Worm (Caenorhabditis elegans) whole organism, L3 larva: ENCODE data around the gene Y41E3.8.

Experiments
- R02D3.7 ChIP-seq: fragments of 150-350 bp; optimal IDR thresholded peaks from 2 replicates; lab custom pipeline; 2014; ENCODE audit warnings: missing biosample characterization, missing genetic modification characterization
- ZK546.5 ChIP-seq: sonication (generic microtip); optimal IDR thresholded peaks from 2 replicates; lab custom pipeline; 2017; ENCODE audit warnings: missing biosample characterization, missing genetic modification characterization
- aly-2 ChIP-seq: fragments of 150-350 bp; optimal IDR thresholded peaks from 2 replicates; lab custom pipeline; 2014; ENCODE audit warnings: missing biosample characterization, missing genetic modification characterization
- ama-1 ChIP-seq: fragments of 150-350 bp; optimal IDR thresholded peaks from 2 replicates; lab custom pipeline; 2018
- ceh-16 ChIP-seq: sonication (generic microtip); optimal IDR thresholded peaks from 2 replicates; lab custom pipeline; 2017; ENCODE audit warnings: missing biosample characterization, missing genetic modification characterization
- ceh-28 ChIP-seq: fragments of 150-350 bp; optimal IDR thresholded peaks from 2 replicates; lab custom pipeline; 2014; ENCODE audit warnings: missing biosample characterization, missing genetic modification reagents, missing genetic modification characterization
- ceh-82 ChIP-seq: fragments of 150-350 bp; optimal IDR thresholded peaks from 2 replicates; lab custom pipeline; 2014; ENCODE audit warnings: missing biosample characterization, missing genetic modification characterization
- ceh-9 ChIP-seq: sonication (generic microtip); optimal IDR thresholded peaks from 2 replicates; lab custom pipeline; 2018; ENCODE audit warnings: missing biosample characterization, missing genetic modification characterization
- daf-12 ChIP-seq: fragments of 150-350 bp; optimal IDR thresholded peaks from 2 replicates; lab custom pipeline; 2014; ENCODE audit warnings: missing biosample characterization, missing genetic modification reagents, missing genetic modification characterization
- egl-27 ChIP-seq: sonication (generic microtip); optimal IDR thresholded peaks from 4 replicates; lab custom pipeline; 2017; ENCODE audit warnings: missing biosample characterization, missing genetic modification reagents, missing genetic modification characterization
- egl-5 ChIP-seq: fragments of 150-350 bp; optimal IDR thresholded peaks from 2 replicates; lab custom pipeline; 2017; ENCODE audit warnings: missing biosample characterization, missing genetic modification reagents, missing genetic modification characterization, inconsistent platforms
- elt-1 ChIP-seq: fragments of 150-350 bp; optimal IDR thresholded peaks from 2 replicates; lab custom pipeline; 2014; ENCODE audit warnings: missing biosample characterization, missing genetic modification characterization
- elt-2 ChIP-seq: sonication (generic microtip); optimal IDR thresholded peaks from 2 replicates; lab custom pipeline; 2016; ENCODE audit warnings: missing genetic modification reagents, mild to moderate bottlenecking, missing genetic modification characterization, missing compliant biosample characterization
- elt-3 ChIP-seq, 3 experiments: fragments of 150-350 bp in 1 of 3; sonication (generic microtip) in 2 of 3; optimal IDR thresholded peaks; 2 replicates in 2 of 3; 4 replicates in 1 of 3; lab custom pipeline; 2014 to 2017; ENCODE audit warnings: missing biosample characterization in 3 of 3, missing genetic modification characterization in 3 of 3
- eor-1 ChIP-seq, 2 experiments: fragments of 150-350 bp; optimal IDR thresholded peaks; 2 replicates each; lab custom pipeline; 2014 to 2018; ENCODE audit warnings: missing biosample characterization in 2 of 2, missing genetic modification characterization in 2 of 2
- fkh-10 ChIP-seq: sonication (generic microtip); optimal IDR thresholded peaks from 2 replicates; lab custom pipeline; 2017; ENCODE audit warnings: missing biosample characterization, missing genetic modification reagents, missing genetic modification characterization
- fkh-2 ChIP-seq: fragments of 150-350 bp; optimal IDR thresholded peaks from 2 replicates; lab custom pipeline; 2014; ENCODE audit warnings: missing biosample characterization, missing genetic modification reagents, missing genetic modification characterization
- fos-1 ChIP-seq: fragments of 150-350 bp; optimal IDR thresholded peaks from 2 replicates; lab custom pipeline; 2014; ENCODE audit warnings: missing biosample characterization, missing genetic modification characterization
- hmg-11 ChIP-seq: sonication (generic microtip); optimal IDR thresholded peaks from 2 replicates; lab custom pipeline; 2016; ENCODE audit warnings: missing genetic modification characterization, missing compliant biosample characterization
- jun-1 ChIP-seq: fragments of 150-350 bp; optimal IDR thresholded peaks from 2 replicates; lab custom pipeline; 2014; ENCODE audit warnings: missing biosample characterization, missing genetic modification reagents, missing genetic modification characterization
- lin-15B ChIP-seq: fragments of 150-350 bp; optimal IDR thresholded peaks from 2 replicates; lab custom pipeline; 2014; ENCODE audit warnings: missing biosample characterization, missing genetic modification characterization
- lin-39 ChIP-seq: fragments of 150-350 bp; optimal IDR thresholded peaks from 2 replicates; lab custom pipeline; 2018; ENCODE audit warnings: missing biosample characterization, missing genetic modification reagents, missing genetic modification characterization
- lsy-12 ChIP-seq: sonication (generic microtip); optimal IDR thresholded peaks from 2 replicates; lab custom pipeline; 2016; ENCODE audit warnings: mild to moderate bottlenecking, missing genetic modification characterization, missing compliant biosample characterization
- mdl-1 ChIP-seq: fragments of 150-350 bp; optimal IDR thresholded peaks from 2 replicates; lab custom pipeline; 2014; ENCODE audit warnings: missing biosample characterization, missing genetic modification characterization
- mml-1 ChIP-seq: fragments of 150-350 bp; sonication (generic microtip); optimal IDR thresholded peaks from 3 replicates; lab custom pipeline; 2014; ENCODE audit warnings: missing biosample characterization, missing genetic modification characterization
- nfya-1 ChIP-seq: sonication (generic microtip); optimal IDR thresholded peaks from 2 replicates; lab custom pipeline; 2017; ENCODE audit warnings: missing genetic modification characterization, mild to moderate bottlenecking, missing compliant biosample characterization, antibody characterized with exemption, moderate library complexity; ENCODE audit not compliant: insufficient read depth
- nhr-11 ChIP-seq: fragments of 150-350 bp; optimal IDR thresholded peaks from 2 replicates; lab custom pipeline; 2014; ENCODE audit warnings: missing biosample characterization, missing genetic modification characterization
- nhr-12 ChIP-seq: fragments of 150-350 bp; optimal IDR thresholded peaks from 2 replicates; lab custom pipeline; 2014; ENCODE audit warnings: missing biosample characterization, missing genetic modification characterization
- nhr-23 ChIP-seq: fragments of 150-350 bp; optimal IDR thresholded peaks from 2 replicates; lab custom pipeline; 2014; ENCODE audit warnings: missing biosample characterization, missing genetic modification reagents, missing genetic modification characterization
- nhr-237 ChIP-seq: fragments of 150-350 bp; optimal IDR thresholded peaks from 2 replicates; lab custom pipeline; 2014; ENCODE audit warnings: missing biosample characterization, missing genetic modification characterization
- nhr-25 ChIP-seq: sonication (generic microtip); optimal IDR thresholded peaks from 2 replicates; lab custom pipeline; 2017; ENCODE audit warnings: missing biosample characterization, missing genetic modification characterization
- nhr-28 ChIP-seq: fragments of 150-350 bp; optimal IDR thresholded peaks from 2 replicates; lab custom pipeline; 2014; ENCODE audit warnings: missing biosample characterization, missing genetic modification characterization
- nhr-43 ChIP-seq: sonication (generic microtip); optimal IDR thresholded peaks from 2 replicates; lab custom pipeline; 2016; ENCODE audit warnings: mild to moderate bottlenecking, missing genetic modification characterization, missing compliant biosample characterization; ENCODE audit not compliant: poor library complexity, severe bottlenecking
- nhr-67 ChIP-seq: fragments of 150-350 bp; optimal IDR thresholded peaks from 2 replicates; lab custom pipeline; 2014; ENCODE audit warnings: missing biosample characterization, missing genetic modification characterization
- nhr-76 ChIP-seq: fragments of 150-350 bp; sonication (generic microtip); optimal IDR thresholded peaks from 5 replicates; lab custom pipeline; 2014; ENCODE audit warnings: missing biosample characterization, missing genetic modification characterization
- nhr-77 ChIP-seq: fragments of 150-350 bp; optimal IDR thresholded peaks from 2 replicates; lab custom pipeline; 2014; ENCODE audit warnings: missing biosample characterization, missing genetic modification characterization
- pha-4 ChIP-seq: fragments of 150-350 bp; optimal IDR thresholded peaks from 2 replicates; lab custom pipeline; 2014; ENCODE audit warnings: missing biosample characterization, missing genetic modification reagents, missing genetic modification characterization
- pqm-1 ChIP-seq: fragments of 150-350 bp; optimal IDR thresholded peaks from 2 replicates; lab custom pipeline; 2017; ENCODE audit warnings: missing biosample characterization, missing genetic modification characterization, inconsistent platforms
- sea-2 ChIP-seq: fragments of 150-350 bp; sonication (generic microtip); optimal IDR thresholded peaks from 4 replicates; lab custom pipeline; 2014; ENCODE audit warnings: missing biosample characterization, missing genetic modification reagents, missing genetic modification characterization
- skn-1 ChIP-seq: fragments of 150-350 bp; optimal IDR thresholded peaks from 2 replicates; lab custom pipeline; 2014; ENCODE audit warnings: missing biosample characterization, missing genetic modification characterization
- snpc-4 ChIP-seq: fragments of 150-350 bp; optimal IDR thresholded peaks from 2 replicates; lab custom pipeline; 2014; ENCODE audit warnings: missing biosample characterization, missing genetic modification characterization
- tbx-2 ChIP-seq: sonication (generic microtip); optimal IDR thresholded peaks from 2 replicates; lab custom pipeline; 2016; ENCODE audit warnings: mild to moderate bottlenecking, missing genetic modification characterization, missing compliant biosample characterization
- unc-39 ChIP-seq: sonication (generic microtip); optimal IDR thresholded peaks from 4 replicates; lab custom pipeline; 2017; ENCODE audit warnings: missing biosample characterization, missing genetic modification characterization
- unc-62 ChIP-seq: fragments of 150-350 bp; sonication (generic microtip); optimal IDR thresholded peaks from 4 replicates; lab custom pipeline; 2014; ENCODE audit warnings: missing biosample characterization, missing genetic modification reagents, missing genetic modification characterization
- zag-1 ChIP-seq: fragments of 150-350 bp; optimal IDR thresholded peaks from 2 replicates; lab custom pipeline; 2014; ENCODE audit warnings: missing biosample characterization, missing genetic modification characterization
- ztf-11 ChIP-seq: fragments of 150-350 bp; optimal IDR thresholded peaks from 2 replicates; lab custom pipeline; 2014; ENCODE audit warnings: missing biosample characterization, missing genetic modification characterization
- ztf-4 ChIP-seq: fragments of 150-350 bp; optimal IDR thresholded peaks from 2 replicates; lab custom pipeline; 2014; ENCODE audit warnings: missing biosample characterization, missing genetic modification characterization

Y41E3.8 gene

ce11 chrIV:15028891-15029290, at the start of gene Y41E3.8:
Gene Y41E3.8, minus strand, starts transcription at chrIV:15028978.
- TF ChIP-seq ztf-11 (no peak), fkh-10 (no peak), nhr-23 (tag; lab: Kevin White, UChicago) (peak; percentile 46), nhr-67 (tag; lab: Kevin White, UChicago) (no peak), nhr-43 (peak; percentile 28), nhr-12 (no peak), nhr-11 (tag; lab: Kevin White, UChicago) (no peak), sea-2 (GFP tag; lab: Kevin White, UChicago) (no peak), ama-1 (lab: Kevin White, UChicago) (no peak), pqm-1 (no peak), ceh-82 (tag; lab: Kevin White, UChicago) (no peak), elt-3 (tag; optimal IDR thresholded peaks at IDR 0.05; lab: Kevin White, UChicago) (no peak), ceh-16 (no peak), zag-1 (tag; lab: Kevin White, UChicago) (no peak), mml-1 (tag; lab: Kevin White, UChicago) (no peak), egl-27 (tag; lab: Kevin White, UChicago) (no peak), elt-1 (no peak), elt-2 (peak; percentile 22), lin-15B (tag; lab: Kevin White, UChicago) (peak; percentile 45), nhr-77 (tag; lab: Kevin White, UChicago) (no peak), eor-1 (tag; optimal IDR thresholded peaks at IDR 0.05; lab: Kevin White, UChicago) (no peak), tbx-2 (tag; lab: Kevin White, UChicago) (no peak), lsy-12 (tag; lab: Kevin White, UChicago) (no peak), ZK546.5 (tag; lab: Kevin White, UChicago) (no peak), snpc-4 (tag; lab: Kevin White, UChicago) (no peak), skn-1 (no peak), aly-2 (tag; lab: Kevin White, UChicago) (no peak), jun-1 (no peak), ztf-4 (tag; lab: Kevin White, UChicago) (no peak), ceh-9 (no peak), unc-39 (tag; lab: Kevin White, UChicago) (no peak), nhr-76 (no peak), mdl-1 (tag; lab: Kevin White, UChicago) (no peak), ceh-28 (peak; percentile 19), hmg-11 (tag; lab: Kevin White, UChicago) (peak; percentile 40), R02D3.7 (tag; lab: Kevin White, UChicago) (no peak), egl-5 (tag; lab: Kevin White, UChicago) (peak; percentile 24), nfya-1 (tag; lab: Kevin White, UChicago) (peak; percentile 57), nhr-25 (peak; percentile 2), pha-4 (tag; lab: Kevin White, UChicago) (peak; percentile 64), nhr-28 (no peak), nhr-237 (tag; lab: Kevin White, UChicago) (no peak), fkh-2 (tag; lab: Kevin White, UChicago) (no peak), unc-62 (GFP tag; lab: Kevin White, UChicago) (no peak), lin-39 (tag; lab: Kevin White, UChicago) (no peak), fos-1 (tag; lab: Kevin White, UChicago) (no peak), daf-12 (tag; lab: Kevin White, UChicago) (no peak)

- no peak for TF ChIP-seq ztf-4 (tag; lab: Kevin White, UChicago)
- TF ChIP-seq fos-1 (tag; lab: Kevin White, UChicago): no peak
- no peak for TF ChIP-seq nhr-23 (tag; lab: Kevin White, UChicago)
- no peak for TF ChIP-seq nhr-11 (tag; lab: Kevin White, UChicago)
These were observed 45.6 kb upstream of the Y41E3.8 start, which contains the start of gene srt-50 for ce11 chrIV:15074392-15074791. Gene srt-50, plus strand, starts transcription at chrIV:15074692.
